Worm (Caenorhabditis elegans) whole organism, L4/young adult: ENCODE results near the gene K10B4.3.

Source experiments
- W03F9.2 ChIP-seq: fragments of 150-350 bp; optimal IDR thresholded peaks from 2 replicates; lab custom pipeline; 2014; ENCODE audit warnings: missing biosample characterization, missing genetic modification characterization
- dao-5 ChIP-seq: sonication (generic microtip); optimal IDR thresholded peaks from 2 replicates; lab custom pipeline; 2016; ENCODE audit warnings: missing genotype, missing genetic modification characterization, moderate library complexity, missing compliant biosample characterization
- him-1 ChIP-seq: sonication (generic microtip); optimal IDR thresholded peaks from 2 replicates; lab custom pipeline; 2016; ENCODE audit warnings: missing genotype, missing genetic modification reagents, missing genetic modification characterization, missing compliant biosample characterization

DNA sequence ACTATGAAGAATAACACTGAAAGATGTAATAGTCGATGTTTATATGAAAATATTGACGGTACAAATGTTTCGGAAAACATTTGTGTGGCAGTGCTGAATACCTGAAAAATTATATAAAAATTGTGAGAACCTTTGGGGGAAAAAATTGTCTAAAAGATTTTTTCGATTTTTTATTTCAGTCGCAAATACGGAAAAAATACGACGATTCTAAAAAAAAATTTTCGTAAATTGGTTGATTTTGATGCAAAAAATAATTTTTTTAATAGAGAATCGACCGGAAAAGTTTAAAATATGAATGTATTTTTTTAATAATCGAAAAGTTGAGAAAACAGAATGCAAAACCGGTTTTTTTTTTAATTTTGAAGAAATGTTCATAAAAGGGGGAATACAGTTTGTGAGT is 25.8 kb downstream of the K10B4.3 start, which contains the start of gene C50D2.7:
- TF ChIP-seq him-1 (tag; lab: Kevin White, UChicago): no peak
- TF ChIP-seq dao-5 (tag; lab: Kevin White, UChicago): no peak
- no peak for TF ChIP-seq W03F9.2 (tag; lab: Kevin White, UChicago)
